Worm (Caenorhabditis elegans) whole organism, L4 larva: ENCODE data around the gene ttr-27.

Experiments
- F44E2.7 ChIP-seq: fragments of 200-800 bp; sonication (Bioruptor generic); IDR thresholded peaks from 2 replicates; pipeline ENCODE4 v2.1.2; 2022; ENCODE audit warnings: missing genetic modification characterization, missing compliant biosample characterization
- ama-1 ChIP-seq: fragments of 150-350 bp; optimal IDR thresholded peaks from 2 replicates; lab custom pipeline; 2014; ENCODE audit warnings: inconsistent platforms, mixed read lengths
- ceh-28 ChIP-seq: fragments of 150-350 bp; optimal IDR thresholded peaks from 2 replicates; lab custom pipeline; 2014; ENCODE audit warnings: missing biosample characterization, missing genetic modification reagents, missing genetic modification characterization
- mdl-1 ChIP-seq, 2 experiments: fragments of 150-350 bp in 1 of 2; sonication (generic microtip) in 1 of 2; optimal IDR thresholded peaks; 2 replicates each; lab custom pipeline; 2014 to 2017; ENCODE audit warnings: missing biosample characterization in 2 of 2, missing genetic modification characterization in 2 of 2
- nhr-25 ChIP-seq: sonication (generic microtip); optimal IDR thresholded peaks from 2 replicates; lab custom pipeline; 2017; ENCODE audit warnings: missing genetic modification characterization, mild to moderate bottlenecking, missing compliant biosample characterization, antibody characterized with exemption, moderate library complexity, borderline replicate concordance; ENCODE audit not compliant: insufficient read depth
- nhr-41 ChIP-seq: fragments of 200-800 bp; sonication (Bioruptor generic); IDR thresholded peaks from 2 replicates; pipeline ENCODE4 v1.3.6; 2022; ENCODE audit warnings: missing genetic modification reagents, missing genetic modification characterization, missing compliant biosample characterization
- unc-62 ChIP-seq, 3 experiments: fragments of 150-350 bp in 1 of 3; sonication (generic microtip); optimal IDR thresholded peaks in 2 of 3; peaks in 1 of 3; 1 replicate in 1 of 3; 2 replicates in 2 of 3; lab custom pipeline; 2014 to 2017; ENCODE audit warnings: missing biosample characterization in 3 of 3, missing genetic modification characterization in 3 of 3, missing genetic modification reagents in 3 of 3, missing genotype in 1 of 3

DNA sequence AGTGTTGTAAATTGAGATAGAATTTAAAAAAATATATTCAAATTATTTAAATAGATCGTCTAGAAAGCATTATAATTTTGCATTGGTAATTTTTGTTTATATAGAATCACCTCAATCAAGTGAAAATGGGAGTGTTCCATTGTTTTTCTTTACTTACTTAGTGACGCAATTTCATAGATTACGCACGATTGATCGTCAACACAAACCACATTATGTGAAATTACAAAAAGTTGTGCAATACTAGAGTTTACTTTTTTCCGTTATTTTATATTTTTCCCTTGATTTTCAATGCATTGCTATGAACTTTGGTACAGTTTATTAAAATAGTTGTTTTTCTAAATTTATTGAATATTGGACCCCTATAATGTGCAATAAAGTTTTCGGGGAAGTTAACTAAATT lies 35.5 kb upstream of the ttr-27 start, which contains the start of gene T16G1.5:
- TF ChIP-seq nhr-41 (GFP tag; lab: Robert Waterston, UW), result no peak
- no peak for TF ChIP-seq unc-62 (GFP tag; optimal IDR thresholded peaks at IDR 0.05 in 1 of 2; lab: Kevin White, UChicago)
- TF ChIP-seq unc-62 (tag; optimal IDR thresholded peaks at IDR 0.05; lab: Kevin White, UChicago), result no peak
- no peak for TF ChIP-seq ceh-28 (tag; lab: Kevin White, UChicago)
- no peak for TF ChIP-seq F44E2.7 (GFP tag; lab: Robert Waterston, UW)
- TF ChIP-seq ama-1 (lab: Kevin White, UChicago), result no peak
- TF ChIP-seq nhr-25 (tag; lab: Kevin White, UChicago), result no peak
- no peak for TF ChIP-seq mdl-1 (tag; optimal IDR thresholded peaks at IDR 0.05; lab: Kevin White, UChicago)
